Worm (Caenorhabditis elegans): ENCODE measurements around the gene F57A8.1.

F57A8.1 gene

DNA sequence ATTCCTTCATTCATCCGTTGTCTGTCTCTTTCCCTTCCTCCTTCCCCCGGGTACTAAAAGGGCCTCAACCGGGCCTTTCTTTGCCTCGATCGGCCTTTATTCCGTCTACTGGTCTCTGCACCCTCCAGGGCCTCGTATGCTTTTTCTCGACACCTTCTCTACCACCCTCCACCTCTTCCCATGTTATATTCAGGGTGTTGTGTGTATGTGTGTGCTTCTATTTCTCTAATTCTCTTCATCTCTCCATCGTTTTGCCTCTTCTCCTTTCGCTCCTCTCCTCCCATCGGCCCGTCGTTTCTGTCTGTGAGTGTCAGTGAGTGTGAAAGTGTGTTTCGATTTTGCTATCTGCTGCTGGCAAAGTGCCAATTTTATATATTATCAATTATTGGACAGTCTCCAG is 2.7 kb downstream of the F57A8.1 start (continued):
- TF ChIP-seq R02D3.7 (tag; optimal IDR thresholded peaks at IDR 0.05), result no peak

DNA sequence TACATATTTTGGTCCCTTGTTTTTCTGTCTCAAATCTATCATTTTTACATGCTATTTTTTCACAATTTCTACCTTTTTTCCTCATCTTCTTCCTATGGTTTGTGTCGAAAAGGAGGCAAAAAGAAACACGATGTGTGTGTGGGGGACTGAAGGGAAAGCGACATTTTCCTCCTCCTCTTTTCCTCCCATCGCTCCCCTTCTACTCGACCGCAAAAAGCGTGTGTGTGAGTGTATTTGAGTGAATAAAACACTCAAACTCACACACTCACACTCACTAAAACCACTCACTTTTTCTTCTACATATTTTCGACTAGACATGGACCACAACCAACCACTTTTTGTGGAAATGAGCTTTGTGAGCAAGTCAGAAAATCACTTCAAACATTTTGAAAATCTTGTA is 4.3 kb downstream of the F57A8.1 start:
- TF ChIP-seq hmg-11 (tag; optimal IDR thresholded peaks at IDR 0.05) (peak; percentile 45), snpc-4 (tag; optimal IDR thresholded peaks at IDR 0.05) (peak; percentile 30), elt-2 (tag; optimal IDR thresholded peaks at IDR 0.05) (peak; percentile 24), egl-27 (tag; optimal IDR thresholded peaks at IDR 0.05) (no peak), nhr-77 (tag; optimal IDR thresholded peaks at IDR 0.05) (no peak), nhr-43 (tag; optimal IDR thresholded peaks at IDR 0.05; ENCODE audit: poor library complexity, severe bottlenecking) (no peak), nfya-1 (tag; optimal IDR thresholded peaks at IDR 0.05; ENCODE audit: insufficient read depth) (peak; percentile 53)

DNA sequence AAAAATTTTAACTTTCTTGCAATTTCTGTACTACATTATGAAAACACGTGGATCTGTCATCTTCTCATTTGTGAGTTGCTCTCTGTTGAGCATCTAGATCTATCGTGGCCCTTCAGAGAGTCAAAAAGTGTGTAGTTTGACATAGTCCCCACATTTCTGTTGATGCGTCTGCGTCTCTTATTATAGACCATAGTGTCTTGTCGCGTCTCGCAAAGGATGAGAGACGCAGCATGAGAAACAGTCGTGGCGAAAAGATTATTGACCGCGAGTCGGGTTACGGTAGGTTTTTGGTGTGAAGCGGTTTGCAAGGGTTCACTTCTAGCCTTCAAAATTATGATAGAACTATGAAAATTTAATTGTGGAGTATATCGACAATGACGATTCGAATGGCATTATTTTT is 5.1 kb downstream of the F57A8.1 start:
- TF ChIP-seq lin-39 (tag; optimal IDR thresholded peaks at IDR 0.05) (peak; percentile 72), egl-5 (tag; optimal IDR thresholded peaks at IDR 0.05) (peak; percentile 66), lin-15B (tag; optimal IDR thresholded peaks at IDR 0.05) (peak; percentile 45), unc-62 (GFP tag; optimal IDR thresholded peaks at IDR 0.05) (peak; percentile 21), nhr-25 (tag; optimal IDR thresholded peaks at IDR 0.05) (peak; percentile 65), nhr-23 (tag; optimal IDR thresholded peaks at IDR 0.05) (peak; percentile 17), ceh-28 (tag; optimal IDR thresholded peaks at IDR 0.05) (peak; percentile 68), hmg-11 (tag; optimal IDR thresholded peaks at IDR 0.05) (peak; percentile 22), lsy-12 (tag; optimal IDR thresholded peaks at IDR 0.05) (peak; percentile 1), ztf-4 (tag; optimal IDR thresholded peaks at IDR 0.05) (no peak), pha-4 (tag; optimal IDR thresholded peaks at IDR 0.05) (peak; percentile 84), ceh-9 (tag; optimal IDR thresholded peaks at IDR 0.05) (no peak), elt-2 (tag; optimal IDR thresholded peaks at IDR 0.05) (peak; percentile 34), ceh-82 (tag; optimal IDR thresholded peaks at IDR 0.05) (no peak), snpc-4 (tag; optimal IDR thresholded peaks at IDR 0.05) (peak; percentile 34), R02D3.7 (tag; optimal IDR thresholded peaks at IDR 0.05) (peak; percentile 43), eor-1 (tag; optimal IDR thresholded peaks at IDR 0.05) (no peak), nfya-1 (tag; optimal IDR thresholded peaks at IDR 0.05; ENCODE audit: insufficient read depth) (peak; percentile 94), tbx-2 (tag; optimal IDR thresholded peaks at IDR 0.05) (peak; percentile 38), pqm-1 (tag; optimal IDR thresholded peaks at IDR 0.05) (peak; percentile 55)

DNA sequence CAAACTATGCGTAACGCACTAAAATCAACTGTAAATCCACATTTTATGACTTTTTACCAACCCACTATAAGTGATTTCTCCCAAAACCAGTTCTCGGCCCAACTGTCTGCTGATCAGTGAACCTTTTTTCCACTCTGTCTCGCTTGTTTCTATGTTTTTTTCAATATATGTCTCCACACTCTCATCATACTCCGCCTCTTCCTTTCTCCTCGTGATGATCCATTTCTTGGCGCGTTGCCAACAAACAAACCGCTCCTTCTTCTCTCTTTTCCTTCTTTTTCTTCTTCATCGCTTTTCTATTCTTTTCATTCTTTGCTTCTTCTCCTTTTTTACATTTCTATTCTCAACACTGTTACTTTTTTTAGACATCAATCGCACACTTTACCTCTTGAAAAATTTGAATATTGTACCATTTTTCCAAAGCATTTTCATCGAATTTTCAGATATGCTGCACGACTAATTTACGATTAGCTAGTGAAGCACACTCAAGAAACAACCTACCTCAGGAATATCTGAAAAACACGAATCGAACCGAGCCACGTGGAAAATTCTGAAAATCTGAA is 6.2 kb downstream of the F57A8.1 start, which contains the start of gene T06E8.8:
Gene T06E8.8 (plus strand): TSS at position 513 of the 563 bp plus-strand sequence.
- peak; percentile 63 for TF ChIP-seq nfya-1 (tag; optimal IDR thresholded peaks at IDR 0.05; ENCODE audit: insufficient read depth)
- peak; percentile 84 for TF ChIP-seq nhr-23 (tag; optimal IDR thresholded peaks at IDR 0.05)
- TF ChIP-seq unc-62 (GFP tag; optimal IDR thresholded peaks at IDR 0.05), result no peak
- peak; percentile 71 for TF ChIP-seq nhr-43 (tag; optimal IDR thresholded peaks at IDR 0.05; ENCODE audit: poor library complexity, severe bottlenecking)
- peak; percentile 15 for TF ChIP-seq ceh-28 (tag; optimal IDR thresholded peaks at IDR 0.05)
- peak; percentile 63 for TF ChIP-seq nhr-25 (tag; optimal IDR thresholded peaks at IDR 0.05)
- no peak for TF ChIP-seq daf-12 (tag; optimal IDR thresholded peaks at IDR 0.05)
- peak in 1 of 3 experiments; percentile 2 for TF ChIP-seq elt-3 (tag; optimal IDR thresholded peaks at IDR 0.05)
- no peak for TF ChIP-seq R02D3.7 (tag; optimal IDR thresholded peaks at IDR 0.05)
- TF ChIP-seq egl-27 (tag; optimal IDR thresholded peaks at IDR 0.05), result no peak
- TF ChIP-seq mdl-1 (tag; optimal IDR thresholded peaks at IDR 0.05), result peak; percentile 16
- TF ChIP-seq fos-1 (tag; optimal IDR thresholded peaks at IDR 0.05), result no peak
- no peak for TF ChIP-seq elt-1 (tag; optimal IDR thresholded peaks at IDR 0.05)
- peak; percentile 65 for TF ChIP-seq jun-1 (tag; optimal IDR thresholded peaks at IDR 0.05)
- no peak for TF ChIP-seq unc-39 (tag; optimal IDR thresholded peaks at IDR 0.05)
- TF ChIP-seq hmg-11 (tag; optimal IDR thresholded peaks at IDR 0.05), result peak; percentile 39
- TF ChIP-seq fkh-2 (tag; optimal IDR thresholded peaks at IDR 0.05), result no peak
- peak; percentile 52 for TF ChIP-seq lin-39 (tag; optimal IDR thresholded peaks at IDR 0.05)
- TF ChIP-seq sea-2 (GFP tag; optimal IDR thresholded peaks at IDR 0.05), result no peak
- no peak for TF ChIP-seq ceh-82 (tag; optimal IDR thresholded peaks at IDR 0.05)
- TF ChIP-seq snpc-4 (tag; optimal IDR thresholded peaks at IDR 0.05), result peak; percentile 26
- peak; percentile 89 for TF ChIP-seq pha-4 (tag; optimal IDR thresholded peaks at IDR 0.05)
- no peak for TF ChIP-seq aly-2 (tag; optimal IDR thresholded peaks at IDR 0.05)
- TF ChIP-seq fkh-10 (GFP tag; optimal IDR thresholded peaks at IDR 0.05), result no peak
- TF ChIP-seq nhr-12 (tag; optimal IDR thresholded peaks at IDR 0.05), result no peak
- TF ChIP-seq lsy-12 (tag; optimal IDR thresholded peaks at IDR 0.05), result peak; percentile 18
- TF ChIP-seq pqm-1 (tag; optimal IDR thresholded peaks at IDR 0.05), result no peak
